Fruit fly (Drosophila melanogaster) whole organism, embryonic: ENCODE data around the gene cyr.
A peak's percentile ranks its signal among the peaks of the same experiment; 100 is the strongest.

Experiments used
- C15 ChIP-seq: fragments of 200-800 bp; sonication (Bioruptor generic); IDR thresholded peaks from 3 replicates; pipeline ENCODE4 v1.3.6; 2022; ENCODE audit warnings: missing biosample characterization, missing genetic modification characterization
- CG10959 ChIP-seq: fragments of 200-800 bp; sonication (Bioruptor generic); IDR thresholded peaks from 2 replicates; pipeline ENCODE4 v1.3.6; 2022; ENCODE audit warnings: missing biosample characterization, missing genetic modification characterization
- CG11398 ChIP-seq: fragments of 200-800 bp; sonication (Bioruptor generic); optimal IDR thresholded peaks from 2 replicates; lab custom pipeline; 2016; ENCODE audit warnings: missing biosample characterization, missing genetic modification characterization
- CG11504 ChIP-seq: fragments of 200-800 bp; sonication (Bioruptor generic); optimal IDR thresholded peaks from 3 replicates; lab custom pipeline; 2019; ENCODE audit warnings: missing biosample characterization, mild to moderate bottlenecking, missing genetic modification characterization, moderate library complexity
- CG12104 ChIP-seq: fragments of 200-800 bp; sonication (Bioruptor generic); optimal IDR thresholded peaks from 3 replicates; lab custom pipeline; 2016; ENCODE audit warnings: missing biosample characterization, missing genetic modification characterization
- CG1603 ChIP-seq: fragments of 200-800 bp; sonication (Bioruptor generic); optimal IDR thresholded peaks from 2 replicates; lab custom pipeline; 2019; ENCODE audit warnings: missing biosample characterization, mild to moderate bottlenecking, missing genetic modification characterization, moderate library complexity
- CG17328 ChIP-seq: fragments of 200-800 bp; sonication (Bioruptor generic); IDR thresholded peaks from 2 replicates; pipeline ENCODE4 v1.3.6; 2022; ENCODE audit warnings: missing biosample characterization, missing genetic modification characterization
- CG1792 ChIP-seq: fragments of 200-800 bp; sonication (Bioruptor generic); optimal IDR thresholded peaks from 2 replicates; lab custom pipeline; 2016; ENCODE audit warnings: missing biosample characterization, missing genetic modification characterization
- CG34376 ChIP-seq: fragments of 200-800 bp; sonication (Bioruptor generic); optimal IDR thresholded peaks from 2 replicates; lab custom pipeline; 2018; ENCODE audit warnings: missing biosample characterization, mild to moderate bottlenecking, missing genetic modification characterization
- CG6175 ChIP-seq: fragments of 200-800 bp; sonication (Bioruptor generic); IDR thresholded peaks from 3 replicates; pipeline ENCODE4 v1.3.6; 2022; ENCODE audit warnings: missing biosample characterization, missing genetic modification characterization
- CG7556 ChIP-seq: fragments of 200-800 bp; sonication (Bioruptor generic); optimal IDR thresholded peaks from 2 replicates; lab custom pipeline; 2017; ENCODE audit warnings: missing biosample characterization, mild to moderate bottlenecking, missing genetic modification characterization
- CG7928 ChIP-seq: fragments of 200-800 bp; sonication (Bioruptor generic); optimal IDR thresholded peaks from 2 replicates; lab custom pipeline; 2017; ENCODE audit warnings: missing biosample characterization, mild to moderate bottlenecking, missing genetic modification characterization
- CG8924 ChIP-seq: fragments of 200-800 bp; optimal IDR thresholded peaks from 3 replicates; lab custom pipeline; 2019; ENCODE audit warnings: missing biosample characterization, mild to moderate bottlenecking, missing genetic modification characterization, moderate library complexity
- CG9727 ChIP-seq: fragments of 200-800 bp; sonication (Bioruptor generic); optimal IDR thresholded peaks from 3 replicates; lab custom pipeline; 2017; ENCODE audit warnings: missing biosample characterization, mild to moderate bottlenecking, missing genetic modification characterization
- CG9797 ChIP-seq: fragments of 200-800 bp; sonication (Bioruptor generic); optimal IDR thresholded peaks from 3 replicates; lab custom pipeline; 2018; ENCODE audit warnings: missing biosample characterization, mild to moderate bottlenecking, missing genetic modification characterization
- CHES-1-like ChIP-seq: fragments of 200-800 bp; sonication (Bioruptor generic); optimal IDR thresholded peaks from 2 replicates; lab custom pipeline; 2016; ENCODE audit warnings: missing biosample characterization, missing genetic modification characterization
- Dek ChIP-seq: fragments of 200-800 bp; sonication (Bioruptor generic); optimal IDR thresholded peaks from 3 replicates; lab custom pipeline; 2019; ENCODE audit warnings: missing biosample characterization, mild to moderate bottlenecking, missing genetic modification characterization, moderate library complexity
- Dip3 ChIP-seq: fragments of 200-800 bp; sonication (Bioruptor generic); optimal IDR thresholded peaks from 3 replicates; lab custom pipeline; 2016; ENCODE audit warnings: missing biosample characterization, missing genetic modification characterization
- E2f1 ChIP-seq: fragments of 200-800 bp; sonication (Bioruptor generic); IDR thresholded peaks from 2 replicates; pipeline ENCODE4 v1.3.6; 2022; ENCODE audit warnings: missing biosample characterization, missing genetic modification characterization
- Fer2 ChIP-seq: fragments of 200-800 bp; sonication (Bioruptor generic); optimal IDR thresholded peaks from 2 replicates; lab custom pipeline; 2018; ENCODE audit warnings: missing biosample characterization, mild to moderate bottlenecking, missing genetic modification characterization, moderate library complexity
- HLH54F ChIP-seq: fragments of 200-800 bp; sonication (Bioruptor generic); optimal IDR thresholded peaks from 3 replicates; lab custom pipeline; 2016; ENCODE audit warnings: missing biosample characterization, missing genetic modification characterization
- Hand ChIP-seq: fragments of 200-800 bp; sonication (Bioruptor generic); optimal IDR thresholded peaks from 2 replicates; lab custom pipeline; 2017; ENCODE audit warnings: mild to moderate bottlenecking, missing biosample characterization, missing genetic modification reagents, missing genetic modification characterization
- Hsf ChIP-seq: fragments of 200-800 bp; sonication (Bioruptor generic); optimal IDR thresholded peaks from 3 replicates; lab custom pipeline; 2016; ENCODE audit warnings: missing biosample characterization, missing genetic modification characterization
- Mad ChIP-seq: fragments of 200-800 bp; sonication (Bioruptor generic); optimal IDR thresholded peaks from 2 replicates; lab custom pipeline; 2016; ENCODE audit warnings: missing biosample characterization, missing genetic modification characterization
- Neu2 ChIP-seq: fragments of 200-800 bp; sonication (Bioruptor generic); optimal IDR thresholded peaks from 3 replicates; lab custom pipeline; 2016; ENCODE audit warnings: missing biosample characterization, missing genetic modification characterization, borderline replicate concordance
- Optix ChIP-seq: fragments of 200-800 bp; sonication (Bioruptor generic); IDR thresholded peaks from 3 replicates; pipeline ENCODE4 v1.3.6; 2022; ENCODE audit warnings: missing biosample characterization, missing genetic modification characterization
- Poxn ChIP-seq: fragments of 200-800 bp; sonication (Bioruptor generic); IDR thresholded peaks from 2 replicates; pipeline ENCODE4 v1.3.6; 2022; ENCODE audit warnings: missing biosample characterization, missing genetic modification characterization
- Sry-δ ChIP-seq: fragments of 200-800 bp; sonication (Bioruptor generic); optimal IDR thresholded peaks from 2 replicates; lab custom pipeline; 2016; ENCODE audit warnings: missing biosample characterization, missing genetic modification characterization
- Stat92E ChIP-seq, 3 experiments: fragments of >200 bp in 2 of 3; fragments of 200-800 bp in 1 of 3; sonication (Bioruptor generic) in 1 of 3; optimal IDR thresholded peaks; 2 replicates each; lab custom pipeline; 2017 to 2019; ENCODE audit warnings: missing biosample characterization in 3 of 3, missing genetic modification characterization in 3 of 3, mild to moderate bottlenecking in 1 of 3, moderate library complexity in 1 of 3
- bigmax ChIP-seq: fragments of 200-800 bp; sonication (Bioruptor generic); optimal IDR thresholded peaks from 2 replicates; lab custom pipeline; 2018; ENCODE audit warnings: missing biosample characterization, mild to moderate bottlenecking, missing genetic modification characterization
- cato ChIP-seq: fragments of 200-800 bp; sonication (Bioruptor generic); optimal IDR thresholded peaks from 2 replicates; lab custom pipeline; 2016; ENCODE audit warnings: missing biosample characterization, missing genetic modification characterization, borderline replicate concordance
- chif ChIP-seq, 2 experiments: fragments of 200-800 bp; sonication (Bioruptor generic); optimal IDR thresholded peaks; 3 replicates each; lab custom pipeline; 2016; ENCODE audit warnings: missing biosample characterization in 2 of 2, missing genetic modification characterization in 2 of 2
- crp ChIP-seq, 2 experiments: fragments of 200-800 bp; sonication (Bioruptor generic); optimal IDR thresholded peaks; 2 replicates in 1 of 2; 3 replicates in 1 of 2; lab custom pipeline; 2017; ENCODE audit warnings: missing biosample characterization in 2 of 2, missing genetic modification characterization in 2 of 2, mild to moderate bottlenecking in 1 of 2, moderate library complexity in 1 of 2
- dmrt99B ChIP-seq: fragments of 200-800 bp; sonication (Bioruptor generic); optimal IDR thresholded peaks from 2 replicates; lab custom pipeline; 2018; ENCODE audit warnings: missing biosample characterization, mild to moderate bottlenecking, missing genetic modification characterization, moderate library complexity
- esg ChIP-seq: fragments of 200-800 bp; sonication (Bioruptor generic); conservative IDR thresholded peaks from 2 replicates; pipeline ENCODE4 v1.3.6; 2022; ENCODE audit warnings: missing biosample characterization, missing genetic modification characterization
- eyg ChIP-seq: fragments of 200-800 bp; sonication (Bioruptor generic); optimal IDR thresholded peaks from 3 replicates; lab custom pipeline; 2016; ENCODE audit warnings: missing biosample characterization, missing genetic modification characterization
- gce ChIP-seq: fragments of 200-800 bp; sonication (Bioruptor generic); IDR thresholded peaks from 3 replicates; pipeline ENCODE4 v1.3.6; 2022; ENCODE audit warnings: missing biosample characterization, missing genetic modification characterization
- gro ChIP-seq: fragments of 200-800 bp; sonication (Bioruptor generic); optimal IDR thresholded peaks from 2 replicates; lab custom pipeline; 2016; ENCODE audit warnings: missing biosample characterization, missing genetic modification characterization
- gsb-n ChIP-seq: fragments of 200-800 bp; sonication (Bioruptor generic); optimal IDR thresholded peaks from 3 replicates; lab custom pipeline; 2018; ENCODE audit warnings: missing biosample characterization, mild to moderate bottlenecking, missing genetic modification characterization
- h ChIP-seq: fragments of >200 bp; optimal IDR thresholded peaks from 2 replicates; lab custom pipeline; 2017
- knrl ChIP-seq: fragments of 200-800 bp; sonication (Bioruptor generic); IDR thresholded peaks from 3 replicates; pipeline ENCODE4 v1.3.6; 2022; ENCODE audit warnings: missing biosample characterization, missing genetic modification characterization; ENCODE audit not compliant: partially characterized antibody
- lmd ChIP-seq: fragments of 200-800 bp; sonication (Bioruptor generic); IDR thresholded peaks from 2 replicates; pipeline ENCODE4 v1.3.6; 2022; ENCODE audit warnings: missing biosample characterization, missing genetic modification characterization
- mld ChIP-seq: fragments of 200-800 bp; sonication (Bioruptor generic); IDR thresholded peaks from 3 replicates; pipeline ENCODE4 v1.3.6; 2022; ENCODE audit warnings: missing biosample characterization, missing genetic modification characterization; ENCODE audit not compliant: partially characterized antibody
- salm ChIP-seq: fragments of 200-800 bp; sonication (Bioruptor generic); optimal IDR thresholded peaks from 2 replicates; lab custom pipeline; 2018; ENCODE audit warnings: missing biosample characterization, mild to moderate bottlenecking, missing genetic modification characterization
- sc ChIP-seq, 3 experiments: fragments of >200 bp in 2 of 3; fragments of 200-800 bp in 1 of 3; sonication (Bioruptor generic) in 1 of 3; optimal IDR thresholded peaks; 2 replicates in 2 of 3; 3 replicates in 1 of 3; lab custom pipeline; 2017; ENCODE audit warnings: mild to moderate bottlenecking in 1 of 3, missing biosample characterization in 1 of 3, missing genetic modification characterization in 1 of 3, missing genetic modification reagents in 1 of 3
- slou ChIP-seq: fragments of 200-800 bp; sonication (Bioruptor generic); optimal IDR thresholded peaks from 3 replicates; lab custom pipeline; 2016; ENCODE audit warnings: missing biosample characterization, missing genetic modification characterization
- slp2 ChIP-seq: fragments of 200-800 bp; sonication (Bioruptor generic); optimal IDR thresholded peaks from 2 replicates; lab custom pipeline; 2016; ENCODE audit warnings: missing biosample characterization, missing genetic modification characterization
- so ChIP-seq: fragments of 200-800 bp; sonication (Bioruptor generic); IDR thresholded peaks from 3 replicates; pipeline ENCODE4 v1.3.6; 2022; ENCODE audit warnings: missing biosample characterization, missing genetic modification characterization
- toy ChIP-seq: fragments of 200-800 bp; sonication (Bioruptor generic); IDR thresholded peaks from 2 replicates; pipeline ENCODE4 v1.3.6; 2022; ENCODE audit warnings: missing biosample characterization, missing genetic modification characterization
- tup ChIP-seq: fragments of 200-800 bp; sonication (Bioruptor generic); optimal IDR thresholded peaks from 2 replicates; lab custom pipeline; 2016; ENCODE audit warnings: missing biosample characterization, mild to moderate bottlenecking, missing genetic modification characterization, moderate library complexity

cyr gene

dm6 chrX:8157294-8157693 lies 21.8 kb upstream of the cyr start, which contains the start of the genes Traf6 and GIIIspla2 (continued):
- TF ChIP-seq CG1792 (GFP tag; lab: Kevin White, UChicago) = peak; percentile 70
- peak; percentile 25 for TF ChIP-seq slp2
- no peak; the same call in 1 of the 2 replicates for TF ChIP-seq toy
- no peak for TF ChIP-seq gsb-n
- TF ChIP-seq CG10959 (GFP tag; lab: Robert Waterston, UW) = peak; percentile 63
- peak; percentile 55 to 61 for TF ChIP-seq chif (GFP tag; optimal IDR thresholded peaks at IDR 0.05; lab: Kevin White, UChicago)
- TF ChIP-seq Hand (GFP tag; lab: Kevin White, UChicago) = peak; percentile 33
- peak; percentile 78 for TF ChIP-seq HLH54F (GFP tag; lab: Kevin White, UChicago)
- peak; percentile 67 for TF ChIP-seq Dek (tag; lab: Kevin White, UChicago)
- peak; percentile 37 for TF ChIP-seq Sry-δ (GFP tag; lab: Kevin White, UChicago)
- peak; percentile 71 for TF ChIP-seq CG8924 (tag; lab: Kevin White, UChicago)
- TF ChIP-seq h (lab: Kevin White, UChicago) = no peak
- TF ChIP-seq Fer2 = peak; percentile 53
- peak; percentile 38 for TF ChIP-seq slou (GFP tag; lab: Kevin White, UChicago)
- TF ChIP-seq mld (GFP tag; lab: Robert Waterston, UW) = no peak
- peak; percentile 63 for TF ChIP-seq CG7556 (GFP tag; lab: Kevin White, UChicago)
- peak; percentile 62; the same call in 2 of the 3 replicates for TF ChIP-seq Optix (GFP tag; lab: Robert Waterston, UW)
- peak; percentile 70 for TF ChIP-seq Hsf (GFP tag; lab: Kevin White, UChicago)
- TF ChIP-seq CG6175 (GFP tag; lab: Robert Waterston, UW) = no peak
- peak; percentile 47 for TF ChIP-seq CG11398 (GFP tag; lab: Kevin White, UChicago)
- TF ChIP-seq Dip3 (GFP tag; lab: Kevin White, UChicago) = peak; percentile 77
- TF ChIP-seq tup (GFP tag; lab: Kevin White, UChicago) = peak; percentile 40
- TF ChIP-seq lmd (GFP tag; lab: Robert Waterston, UW) = peak; percentile 82
- TF ChIP-seq cato (GFP tag; lab: Kevin White, UChicago) = peak; percentile 8
- peak; percentile 51 for TF ChIP-seq gro (GFP tag; lab: Kevin White, UChicago)
- no peak for TF ChIP-seq bigmax (GFP tag; lab: Kevin White, UChicago)
- TF ChIP-seq Poxn = peak; percentile 29; the same call in 1 of the 2 replicates
- peak; percentile 90 for TF ChIP-seq CG1603 (tag; lab: Kevin White, UChicago)
- peak; percentile 50 for TF ChIP-seq salm
- TF ChIP-seq CG12104 = peak; percentile 60
- peak; percentile 70 for TF ChIP-seq Mad (GFP tag; lab: Kevin White, UChicago)
- peak; percentile 62 for TF ChIP-seq CG9727 (GFP tag; lab: Kevin White, UChicago)
- no peak for TF ChIP-seq Neu2 (GFP tag; lab: Kevin White, UChicago)
- TF ChIP-seq esg (GFP tag; lab: Robert Waterston, UW) = peak; percentile 56
- TF ChIP-seq CG34376 = peak; percentile 42
- no peak for TF ChIP-seq C15 (GFP tag; lab: Robert Waterston, UW)
- TF ChIP-seq sc (optimal IDR thresholded peaks at IDR 0.05; lab: Kevin White, UChicago) = no peak
- no peak for TF ChIP-seq sc (GFP tag; optimal IDR thresholded peaks at IDR 0.05; lab: Kevin White, UChicago)
- no peak for TF ChIP-seq Stat92E (GFP tag; optimal IDR thresholded peaks at IDR 0.05; lab: Kevin White, UChicago)
- peak; percentile 53 for TF ChIP-seq CHES-1-like (GFP tag; lab: Kevin White, UChicago)
- TF ChIP-seq eyg (GFP tag; lab: Kevin White, UChicago) = peak; percentile 17
- TF ChIP-seq crp (GFP tag; optimal IDR thresholded peaks at IDR 0.05; lab: Kevin White, UChicago) = peak; percentile 51 to 93
- no peak for TF ChIP-seq CG11504 (tag; lab: Kevin White, UChicago)
- peak; percentile 50; the same call in 1 of the 3 replicates for TF ChIP-seq knrl (GFP tag; lab: Robert Waterston, UW)
- peak; percentile 77; the same call in 2 of the 3 replicates for TF ChIP-seq so (GFP tag; lab: Robert Waterston, UW)
- TF ChIP-seq CG7928 (GFP tag; lab: Kevin White, UChicago) = peak; percentile 28
- peak; percentile 81 for TF ChIP-seq E2f1 (GFP tag; lab: Robert Waterston, UW)
- TF ChIP-seq CG9797 (GFP tag; lab: Kevin White, UChicago) = peak; percentile 45
- 0 out of 3 replicates have a peak, but pooled peaks have one; percentile 14 for TF ChIP-seq gce (GFP tag; lab: Robert Waterston, UW)
- TF ChIP-seq CG17328 (GFP tag; lab: Robert Waterston, UW) = peak; percentile 72
- TF ChIP-seq dmrt99B (tag; lab: Kevin White, UChicago) = no peak
